Fruit fly (Drosophila melanogaster): ENCODE data around the gene CG10903.

Gene CG10903

DNA sequence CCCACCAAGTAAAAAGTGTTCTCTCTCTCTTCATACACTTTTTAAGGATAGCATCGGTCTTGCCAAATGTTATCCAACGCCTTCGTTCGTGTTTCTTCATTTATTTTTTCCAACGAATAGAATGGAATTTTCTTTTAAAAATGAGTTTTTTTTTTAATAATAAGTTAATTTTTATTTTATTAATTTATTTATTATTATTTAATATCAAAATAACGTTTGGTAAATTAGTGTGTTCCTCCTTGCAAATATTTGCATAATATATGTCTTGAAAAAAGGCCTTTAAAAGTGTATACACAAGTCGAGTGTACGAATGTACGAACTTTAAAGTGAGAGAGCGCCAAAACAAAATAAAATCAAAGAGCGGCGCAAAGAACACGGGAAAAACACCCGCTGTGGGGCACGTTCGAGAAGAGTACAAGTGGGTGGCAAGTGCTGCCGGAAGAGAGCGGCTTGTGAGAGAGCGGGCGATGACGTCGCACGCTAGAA, 3.0 kb upstream of the CG10903 start (continued):
- TF ChIP-seq Side (GFP tag; optimal IDR thresholded peaks at IDR 0.05) = no peak
- no peak for TF ChIP-seq CG7357 (GFP tag; IDR thresholded peaks at IDR 0.05)
- TF ChIP-seq Optix (GFP tag; IDR thresholded peaks at IDR 0.05) = 0 out of 3 replicates have a peak, but pooled peaks have one; percentile 9
- peak; percentile 58 for TF ChIP-seq YL-1 (GFP tag; optimal IDR thresholded peaks at IDR 0.05)
- no peak for TF ChIP-seq br (optimal IDR thresholded peaks at IDR 0.05)
- peak; percentile 68 for TF ChIP-seq CG8281 (tag; optimal IDR thresholded peaks at IDR 0.05)
- TF ChIP-seq gt (GFP tag; IDR thresholded peaks at IDR 0.05) = no peak
- TF ChIP-seq ind (GFP tag; optimal IDR thresholded peaks at IDR 0.05) = peak; percentile 55
- no peak for TF ChIP-seq unc-4 (GFP tag; IDR thresholded peaks at IDR 0.05; ENCODE audit: partially characterized antibody)
- TF ChIP-seq CG11504 (tag; optimal IDR thresholded peaks at IDR 0.05) = peak; percentile 90
- TF ChIP-seq Meics (GFP tag; optimal IDR thresholded peaks at IDR 0.05) = peak; percentile 91
- TF ChIP-seq sna (GFP tag; IDR thresholded peaks at IDR 0.05; ENCODE audit: partially characterized antibody) = no peak
- TF ChIP-seq her (GFP tag; optimal IDR thresholded peaks at IDR 0.05) = no peak
- TF ChIP-seq fu2 (GFP tag; optimal IDR thresholded peaks at IDR 0.05) = peak; percentile 25
- TF ChIP-seq CTCF (GFP tag; optimal IDR thresholded peaks at IDR 0.05) = peak; percentile 23
- peak; percentile 25 for TF ChIP-seq Atf3 (GFP tag; optimal IDR thresholded peaks at IDR 0.05)
- TF ChIP-seq chm (GFP tag; IDR thresholded peaks at IDR 0.05) = peak; percentile 54; the same call in 1 of the 2 replicates
- TF ChIP-seq Hr39 (optimal IDR thresholded peaks at IDR 0.05) = no peak
- TF ChIP-seq CG12299 (tag; optimal IDR thresholded peaks at IDR 0.05) = peak; percentile 85
- peak; percentile 92 for TF ChIP-seq dmrt99B (tag; optimal IDR thresholded peaks at IDR 0.05)
- no peak for TF ChIP-seq luna (GFP tag; optimal IDR thresholded peaks at IDR 0.05)
- peak; percentile 68 for TF ChIP-seq CG9215 (GFP tag; IDR thresholded peaks at IDR 0.05)
- peak in 1 of 2 experiments; percentile 29 for TF ChIP-seq crp (GFP tag; optimal IDR thresholded peaks at IDR 0.05)
- TF ChIP-seq CG7928 (GFP tag; optimal IDR thresholded peaks at IDR 0.05) = no peak
- no peak for TF ChIP-seq h (optimal IDR thresholded peaks at IDR 0.05)
- no peak for TF ChIP-seq Lim3 (GFP tag; IDR thresholded peaks at IDR 0.05)
- TF ChIP-seq sr (GFP tag; IDR thresholded peaks at IDR 0.05) = no peak
- TF ChIP-seq CG7786 (GFP tag; optimal IDR thresholded peaks at IDR 0.05) = no peak
- TF ChIP-seq CG8388 (GFP tag; optimal IDR thresholded peaks at IDR 0.05) = peak; percentile 94
- TF ChIP-seq CG14710 (tag; optimal IDR thresholded peaks at IDR 0.05) = peak; percentile 83
- peak; percentile 91 for TF ChIP-seq Dek (tag; optimal IDR thresholded peaks at IDR 0.05)
- TF ChIP-seq nom (GFP tag; optimal IDR thresholded peaks at IDR 0.05) = peak; percentile 87
- TF ChIP-seq sqz (GFP tag; optimal IDR thresholded peaks at IDR 0.05) = no peak
- no peak; the same call in 1 of the 2 replicates for TF ChIP-seq Ravus (GFP tag; IDR thresholded peaks at IDR 0.05)
- TF ChIP-seq CG10979 (tag; optimal IDR thresholded peaks at IDR 0.05) = peak; percentile 89
- 0 out of 3 replicates have a peak, but pooled peaks have one; percentile 35 for TF ChIP-seq CG3726 (GFP tag; IDR thresholded peaks at IDR 0.05)
- no peak for TF ChIP-seq CG9797 (GFP tag; optimal IDR thresholded peaks at IDR 0.05)
- no peak for TF ChIP-seq crol (GFP tag; IDR thresholded peaks at IDR 0.05)
- no peak for TF ChIP-seq otp (GFP tag; IDR thresholded peaks at IDR 0.05)
- TF ChIP-seq org-1 (GFP tag; optimal IDR thresholded peaks at IDR 0.05) = peak; percentile 80
- TF ChIP-seq ase (GFP tag; IDR thresholded peaks at IDR 0.05) = peak; percentile 49; the same call in 2 of the 3 replicates
- peak; percentile 80 for TF ChIP-seq CG9817 (tag; optimal IDR thresholded peaks at IDR 0.05)
- TF ChIP-seq CG15269 (tag; optimal IDR thresholded peaks at IDR 0.05) = peak; percentile 93
- no peak for TF ChIP-seq CG11398 (GFP tag; optimal IDR thresholded peaks at IDR 0.05)
- TF ChIP-seq CG3838 (GFP tag; optimal IDR thresholded peaks at IDR 0.05) = peak; percentile 21
- peak; percentile 86 for TF ChIP-seq Blimp-1 (GFP tag; optimal IDR thresholded peaks at IDR 0.05)
- TF ChIP-seq CG33213 (GFP tag; optimal IDR thresholded peaks at IDR 0.05) = no peak
- TF ChIP-seq mirr (GFP tag; optimal IDR thresholded peaks at IDR 0.05) = no peak
- peak; percentile 5 for TF ChIP-seq jing (GFP tag; optimal IDR thresholded peaks at IDR 0.05)
- TF ChIP-seq pros (GFP tag; optimal IDR thresholded peaks at IDR 0.05) = no peak
- TF ChIP-seq onecut (GFP tag; IDR thresholded peaks at IDR 0.05) = peak; percentile 21; the same call in 1 of the 2 replicates
- peak; percentile 94 for TF ChIP-seq CG9437 (GFP tag; optimal IDR thresholded peaks at IDR 0.05)
